Fruit fly (Drosophila melanogaster) whole organism, embryonic: Measurements from ENCODE around the gene CG7789.

Experiments
- ATbp ChIP-seq: fragments of 200-800 bp; sonication (Bioruptor generic); optimal IDR thresholded peaks from 2 replicates; lab custom pipeline; 2017; ENCODE audit warnings: missing biosample characterization, mild to moderate bottlenecking, missing genetic modification characterization, missing genetic modification reagents
- CG10209 ChIP-seq: fragments of 200-800 bp; sonication (Bioruptor generic); optimal IDR thresholded peaks from 3 replicates; lab custom pipeline; 2017; ENCODE audit warnings: missing biosample characterization, mild to moderate bottlenecking, missing genetic modification characterization, missing genetic modification reagents
- CG10654 ChIP-seq: fragments of 200-800 bp; sonication (Bioruptor generic); optimal IDR thresholded peaks from 2 replicates; lab custom pipeline; 2016; ENCODE audit warnings: missing biosample characterization, missing genetic modification characterization
- CG14050 ChIP-seq: fragments of 200-800 bp; sonication (Bioruptor generic); IDR thresholded peaks from 3 replicates; pipeline ENCODE4 v1.3.6; 2022; ENCODE audit warnings: missing biosample characterization, missing genetic modification characterization
- CG15269 ChIP-seq: fragments of 200-800 bp; sonication (Bioruptor generic); optimal IDR thresholded peaks from 2 replicates; lab custom pipeline; 2018; ENCODE audit warnings: missing biosample characterization, mild to moderate bottlenecking, missing genetic modification characterization, moderate library complexity
- CG17385 ChIP-seq: fragments of 200-800 bp; sonication (Bioruptor generic); optimal IDR thresholded peaks from 3 replicates; lab custom pipeline; 2018; ENCODE audit warnings: missing biosample characterization, mild to moderate bottlenecking, missing genetic modification characterization
- CG17568 ChIP-seq: fragments of 200-800 bp; sonication (Bioruptor generic); optimal IDR thresholded peaks from 2 replicates; lab custom pipeline; 2018; ENCODE audit warnings: missing biosample characterization, mild to moderate bottlenecking, missing genetic modification characterization, moderate library complexity
- CG17612 ChIP-seq: fragments of 200-800 bp; sonication (Bioruptor generic); IDR thresholded peaks from 2 replicates; pipeline ENCODE4 v1.3.6; 2022; ENCODE audit warnings: missing biosample characterization, missing genetic modification characterization
- CG2712 ChIP-seq: fragments of 200-800 bp; optimal IDR thresholded peaks from 3 replicates; lab custom pipeline; 2019; ENCODE audit warnings: missing biosample characterization, mild to moderate bottlenecking, missing genetic modification characterization, moderate library complexity
- CG31365 ChIP-seq: fragments of 200-800 bp; sonication (Bioruptor generic); optimal IDR thresholded peaks from 2 replicates; lab custom pipeline; 2018; ENCODE audit warnings: missing biosample characterization, mild to moderate bottlenecking, missing genetic modification characterization
- CG32767 ChIP-seq: fragments of 200-800 bp; sonication (Bioruptor generic); IDR thresholded peaks from 2 replicates; pipeline ENCODE4 v1.3.6; 2022; ENCODE audit warnings: missing biosample characterization, missing genetic modification characterization
- CG4707 ChIP-seq: fragments of 200-800 bp; sonication (Bioruptor generic); optimal IDR thresholded peaks from 2 replicates; lab custom pipeline; 2018; ENCODE audit warnings: missing biosample characterization, mild to moderate bottlenecking, missing genetic modification characterization, moderate library complexity
- CG6254 ChIP-seq: fragments of 200-800 bp; sonication (Bioruptor generic); optimal IDR thresholded peaks from 3 replicates; lab custom pipeline; 2017; ENCODE audit warnings: mild to moderate bottlenecking, missing biosample characterization, missing genetic modification reagents, missing genetic modification characterization
- CG6683 ChIP-seq: fragments of 200-800 bp; sonication (Bioruptor generic); optimal IDR thresholded peaks from 2 replicates; lab custom pipeline; 2017; ENCODE audit warnings: missing biosample characterization, mild to moderate bottlenecking, missing genetic modification characterization, missing genetic modification reagents
- CG7928 ChIP-seq: fragments of 200-800 bp; sonication (Bioruptor generic); optimal IDR thresholded peaks from 2 replicates; lab custom pipeline; 2017; ENCODE audit warnings: missing biosample characterization, mild to moderate bottlenecking, missing genetic modification characterization
- CG7963 ChIP-seq: fragments of 200-800 bp; sonication (Bioruptor generic); IDR thresholded peaks from 3 replicates; pipeline ENCODE4 v1.3.6; 2022; ENCODE audit warnings: missing biosample characterization, missing genetic modification characterization; ENCODE audit not compliant: partially characterized antibody
- CG8765 ChIP-seq: fragments of 200-800 bp; sonication (Bioruptor generic); IDR thresholded peaks from 2 replicates; pipeline ENCODE4 v1.3.6; 2022; ENCODE audit warnings: missing biosample characterization, missing genetic modification characterization
- CG8924 ChIP-seq: fragments of 200-800 bp; optimal IDR thresholded peaks from 3 replicates; lab custom pipeline; 2019; ENCODE audit warnings: missing biosample characterization, mild to moderate bottlenecking, missing genetic modification characterization, moderate library complexity
- CG9437 ChIP-seq: fragments of 200-800 bp; sonication (Bioruptor generic); optimal IDR thresholded peaks from 2 replicates; lab custom pipeline; 2018; ENCODE audit warnings: missing biosample characterization, mild to moderate bottlenecking, missing genetic modification characterization
- CG9609 ChIP-seq: fragments of 200-800 bp; sonication (Bioruptor generic); optimal IDR thresholded peaks from 3 replicates; lab custom pipeline; 2016; ENCODE audit warnings: missing biosample characterization, missing genetic modification characterization
- CG9817 ChIP-seq: fragments of 200-800 bp; sonication (Bioruptor generic); optimal IDR thresholded peaks from 2 replicates; lab custom pipeline; 2018; ENCODE audit warnings: missing biosample characterization, mild to moderate bottlenecking, missing genetic modification characterization, moderate library complexity
- Hr39 ChIP-seq: fragments of >200 bp; optimal IDR thresholded peaks from 2 replicates; lab custom pipeline; 2017
- Hr78 ChIP-seq, 2 experiments: fragments of 200-800 bp in 1 of 2; fragments of >200 bp in 1 of 2; sonication (Bioruptor generic) in 1 of 2; optimal IDR thresholded peaks; 2 replicates each; lab custom pipeline; 2017 to 2019; ENCODE audit warnings: missing biosample characterization in 2 of 2, missing genetic modification characterization in 2 of 2, mild to moderate bottlenecking in 1 of 2, moderate library complexity in 1 of 2
- Lhr ChIP-seq: fragments of 200-800 bp; sonication (Bioruptor generic); optimal IDR thresholded peaks from 3 replicates; lab custom pipeline; 2017; ENCODE audit warnings: mild to moderate bottlenecking, missing biosample characterization, missing genetic modification reagents, missing genetic modification characterization
- Max ChIP-seq: fragments of 200-800 bp; sonication (Bioruptor generic); optimal IDR thresholded peaks from 2 replicates; lab custom pipeline; 2016; ENCODE audit warnings: missing biosample characterization, mild to moderate bottlenecking, missing genetic modification characterization
- NK7.1 ChIP-seq: fragments of 200-800 bp; sonication (Bioruptor generic); optimal IDR thresholded peaks from 3 replicates; lab custom pipeline; 2016; ENCODE audit warnings: missing biosample characterization, missing genetic modification characterization
- Side ChIP-seq: fragments of 200-800 bp; sonication (Bioruptor generic); optimal IDR thresholded peaks from 2 replicates; lab custom pipeline; 2016; ENCODE audit warnings: missing biosample characterization, missing genetic modification characterization
- Ssrp ChIP-seq: fragments of 200-800 bp; sonication (Bioruptor generic); optimal IDR thresholded peaks from 2 replicates; lab custom pipeline; 2018; ENCODE audit warnings: missing biosample characterization, mild to moderate bottlenecking, missing genetic modification characterization, moderate library complexity
- Stat92E ChIP-seq, 3 experiments: fragments of >200 bp in 2 of 3; fragments of 200-800 bp in 1 of 3; sonication (Bioruptor generic) in 1 of 3; optimal IDR thresholded peaks; 2 replicates each; lab custom pipeline; 2017 to 2019; ENCODE audit warnings: missing biosample characterization in 3 of 3, missing genetic modification characterization in 3 of 3, mild to moderate bottlenecking in 1 of 3, moderate library complexity in 1 of 3
- Xbp1 ChIP-seq: fragments of 200-800 bp; sonication (Bioruptor generic); optimal IDR thresholded peaks from 3 replicates; lab custom pipeline; 2016; ENCODE audit warnings: missing biosample characterization, mild to moderate bottlenecking, missing genetic modification characterization
- al ChIP-seq: fragments of 200-800 bp; sonication (Bioruptor generic); IDR thresholded peaks from 2 replicates; pipeline ENCODE4 v1.3.6; 2022; ENCODE audit warnings: missing biosample characterization, missing genetic modification characterization
- bab2 ChIP-seq: fragments of 200-800 bp; sonication (Bioruptor generic); optimal IDR thresholded peaks from 2 replicates; lab custom pipeline; 2016; ENCODE audit warnings: missing biosample characterization, missing genetic modification characterization
- chif ChIP-seq, 2 experiments: fragments of 200-800 bp; sonication (Bioruptor generic); optimal IDR thresholded peaks; 3 replicates each; lab custom pipeline; 2016; ENCODE audit warnings: missing biosample characterization in 2 of 2, missing genetic modification characterization in 2 of 2
- crol ChIP-seq: fragments of 200-800 bp; sonication (Bioruptor generic); IDR thresholded peaks from 2 replicates; pipeline ENCODE4 v1.3.6; 2022; ENCODE audit warnings: missing biosample characterization, missing genetic modification characterization
- crp ChIP-seq, 2 experiments: fragments of 200-800 bp; sonication (Bioruptor generic); optimal IDR thresholded peaks; 2 replicates in 1 of 2; 3 replicates in 1 of 2; lab custom pipeline; 2017; ENCODE audit warnings: missing biosample characterization in 2 of 2, missing genetic modification characterization in 2 of 2, mild to moderate bottlenecking in 1 of 2, moderate library complexity in 1 of 2
- ewg ChIP-seq: fragments of 200-800 bp; sonication (Bioruptor generic); optimal IDR thresholded peaks from 3 replicates; lab custom pipeline; 2017; ENCODE audit warnings: mild to moderate bottlenecking, missing biosample characterization, missing genetic modification reagents, missing genetic modification characterization
- fu2 ChIP-seq: fragments of 200-800 bp; sonication (Bioruptor generic); optimal IDR thresholded peaks from 2 replicates; lab custom pipeline; 2016; ENCODE audit warnings: missing biosample characterization, missing genetic modification characterization
- grau ChIP-seq: fragments of 200-800 bp; optimal IDR thresholded peaks from 3 replicates; lab custom pipeline; 2019; ENCODE audit warnings: missing biosample characterization, mild to moderate bottlenecking, missing genetic modification characterization, moderate library complexity
- her ChIP-seq: fragments of 200-800 bp; sonication (Bioruptor generic); optimal IDR thresholded peaks from 2 replicates; lab custom pipeline; 2016; ENCODE audit warnings: missing biosample characterization, missing genetic modification characterization
- lbe ChIP-seq: fragments of 200-800 bp; sonication (Bioruptor generic); optimal IDR thresholded peaks from 2 replicates; lab custom pipeline; 2016; ENCODE audit warnings: missing biosample characterization, mild to moderate bottlenecking, missing genetic modification characterization
- nerfin-2 ChIP-seq: fragments of 200-800 bp; sonication (Bioruptor generic); IDR thresholded peaks from 2 replicates; pipeline ENCODE4 v1.3.6; 2022; ENCODE audit warnings: missing biosample characterization, missing genetic modification characterization; ENCODE audit not compliant: partially characterized antibody
- nmo ChIP-seq: fragments of 200-800 bp; sonication (Bioruptor generic); optimal IDR thresholded peaks from 2 replicates; lab custom pipeline; 2018; ENCODE audit warnings: missing biosample characterization, mild to moderate bottlenecking, missing genetic modification characterization, moderate library complexity
- oc ChIP-seq: fragments of 200-800 bp; sonication (Bioruptor generic); optimal IDR thresholded peaks from 2 replicates; lab custom pipeline; 2018; ENCODE audit warnings: missing biosample characterization, mild to moderate bottlenecking, missing genetic modification characterization, moderate library complexity
- pnt ChIP-seq: fragments of 200-800 bp; sonication (Bioruptor generic); optimal IDR thresholded peaks from 3 replicates; lab custom pipeline; 2016; ENCODE audit warnings: missing biosample characterization, missing genetic modification characterization
- sc ChIP-seq, 3 experiments: fragments of >200 bp in 2 of 3; fragments of 200-800 bp in 1 of 3; sonication (Bioruptor generic) in 1 of 3; optimal IDR thresholded peaks; 2 replicates in 2 of 3; 3 replicates in 1 of 3; lab custom pipeline; 2017; ENCODE audit warnings: mild to moderate bottlenecking in 1 of 3, missing biosample characterization in 1 of 3, missing genetic modification characterization in 1 of 3, missing genetic modification reagents in 1 of 3
- slbo ChIP-seq: fragments of 200-800 bp; sonication (Bioruptor generic); IDR thresholded peaks from 2 replicates; pipeline ENCODE4 v1.3.6; 2022; ENCODE audit warnings: missing biosample characterization, missing genetic modification characterization
- tll ChIP-seq, 2 experiments: fragments of 200-800 bp in 1 of 2; fragments of >200 bp in 1 of 2; sonication (Bioruptor generic) in 1 of 2; optimal IDR thresholded peaks; 2 replicates each; lab custom pipeline; 2017 to 2019; ENCODE audit warnings: missing biosample characterization in 2 of 2, missing genetic modification characterization in 2 of 2, mild to moderate bottlenecking in 1 of 2, moderate library complexity in 1 of 2
- zfh1 ChIP-seq: fragments of 200-800 bp; sonication (Bioruptor generic); IDR thresholded peaks from 3 replicates; pipeline ENCODE4 v1.3.6; 2022; ENCODE audit warnings: missing biosample characterization, missing genetic modification characterization

CG7789 gene

dm6 chr3R:29772090-29772794, 30.8 kb upstream of the CG7789 start (continued):
- no peak for TF ChIP-seq CG31365
- TF ChIP-seq CG2712 (tag; lab: Kevin White, UChicago) = peak; percentile 27
- peak; percentile 5 for TF ChIP-seq Max
- no peak for TF ChIP-seq CG17568 (GFP tag; lab: Kevin White, UChicago)
- TF ChIP-seq CG10654 (GFP tag; lab: Kevin White, UChicago) = peak; percentile 25
- TF ChIP-seq Side (GFP tag; lab: Kevin White, UChicago) = no peak
- no peak for TF ChIP-seq CG8924
- TF ChIP-seq al (GFP tag; lab: Robert Waterston, UW) = 0 out of 2 replicates have a peak, but pooled peaks have one; percentile 22
- peak; percentile 9 for TF ChIP-seq Xbp1 (GFP tag; lab: Kevin White, UChicago)
- TF ChIP-seq CG15269 = no peak
- no peak for TF ChIP-seq Hr78 (GFP tag; optimal IDR thresholded peaks at IDR 0.05; lab: Kevin White, UChicago)
- TF ChIP-seq ewg (GFP tag; lab: Kevin White, UChicago) = no peak
- no peak for TF ChIP-seq CG9609 (GFP tag; lab: Kevin White, UChicago)
- no peak for TF ChIP-seq lbe
- TF ChIP-seq fu2 (GFP tag; lab: Kevin White, UChicago) = no peak
- TF ChIP-seq CG14050 (GFP tag; lab: Robert Waterston, UW) = no peak
- no peak for TF ChIP-seq Lhr (GFP tag; lab: Kevin White, UChicago)
- TF ChIP-seq ATbp (GFP tag; lab: Kevin White, UChicago) = no peak
- TF ChIP-seq her (GFP tag; lab: Kevin White, UChicago) = no peak
- no peak for TF ChIP-seq CG6683
- no peak for TF ChIP-seq bab2 (GFP tag; lab: Kevin White, UChicago)
- TF ChIP-seq CG9437 (GFP tag; lab: Kevin White, UChicago) = peak; percentile 93
- no peak for TF ChIP-seq oc (tag; lab: Kevin White, UChicago)
- TF ChIP-seq NK7.1 (GFP tag; lab: Kevin White, UChicago) = no peak
- no peak for TF ChIP-seq CG10209 (GFP tag; lab: Kevin White, UChicago)
- TF ChIP-seq zfh1 = peak; percentile 32; the same call in 1 of the 3 replicates
- TF ChIP-seq CG7963 (GFP tag; lab: Robert Waterston, UW) = no peak
- no peak for TF ChIP-seq crol (GFP tag; lab: Robert Waterston, UW)
- TF ChIP-seq tll (GFP tag; optimal IDR thresholded peaks at IDR 0.05; lab: Kevin White, UChicago) = no peak
- no peak for TF ChIP-seq sc (optimal IDR thresholded peaks at IDR 0.05; lab: Kevin White, UChicago)
- TF ChIP-seq sc (GFP tag; optimal IDR thresholded peaks at IDR 0.05; lab: Kevin White, UChicago) = no peak
- TF ChIP-seq chif (GFP tag; optimal IDR thresholded peaks at IDR 0.05; lab: Kevin White, UChicago) = no peak
- TF ChIP-seq CG7928 = peak; percentile 89
- TF ChIP-seq CG17385 (GFP tag; lab: Kevin White, UChicago) = no peak
- TF ChIP-seq CG17612 = no peak
- TF ChIP-seq CG4707 = no peak
- no peak for TF ChIP-seq Hr39
- TF ChIP-seq slbo (GFP tag; lab: Robert Waterston, UW) = peak; percentile 44
- TF ChIP-seq Ssrp = peak; percentile 5
- TF ChIP-seq CG9817 = peak; percentile 35
- peak; percentile 36 for TF ChIP-seq nmo (GFP tag; lab: Kevin White, UChicago)
- TF ChIP-seq grau = no peak
- no peak for TF ChIP-seq CG32767 (GFP tag; lab: Robert Waterston, UW)
- no peak for TF ChIP-seq CG6254 (GFP tag; lab: Kevin White, UChicago)
- TF ChIP-seq nerfin-2 = peak; percentile 9; the same call in 1 of the 2 replicates
- TF ChIP-seq pnt = no peak
- TF ChIP-seq Stat92E (GFP tag; optimal IDR thresholded peaks at IDR 0.05; lab: Kevin White, UChicago) = no peak
- TF ChIP-seq crp (GFP tag; optimal IDR thresholded peaks at IDR 0.05; lab: Kevin White, UChicago) = peak in 1 of 2 experiments; percentile 50
- TF ChIP-seq CG8765 = peak; percentile 48; the same call in 1 of the 2 replicates
